Worm (Caenorhabditis elegans) whole organism, late embryonic: ENCODE data around the gene F27E5.8.

Source experiments
- Y22D7AL.16 ChIP-seq: sonication (generic microtip); optimal IDR thresholded peaks from 2 replicates; lab custom pipeline; 2016; ENCODE audit warnings: missing genetic modification characterization, missing compliant biosample characterization
- ama-1 ChIP-seq: fragments of 150-350 bp; optimal IDR thresholded peaks from 2 replicates; lab custom pipeline; 2014
- lim-6 ChIP-seq: sonication (generic microtip); optimal IDR thresholded peaks from 2 replicates; lab custom pipeline; 2016; ENCODE audit warnings: missing genetic modification characterization, missing compliant biosample characterization
- pag-3 ChIP-seq: sonication (generic microtip); optimal IDR thresholded peaks from 2 replicates; lab custom pipeline; 2016; ENCODE audit warnings: missing compliant biosample characterization, missing genetic modification characterization, borderline replicate concordance
- pha-2 ChIP-seq: sonication (generic microtip); optimal IDR thresholded peaks from 2 replicates; lab custom pipeline; 2017; ENCODE audit warnings: mild to moderate bottlenecking, missing genetic modification characterization, missing compliant biosample characterization
- pha-4 ChIP-seq: fragments of 150-350 bp; optimal IDR thresholded peaks from 2 replicates; lab custom pipeline; 2018; ENCODE audit warnings: missing biosample characterization, missing genetic modification reagents, missing genetic modification characterization
- pros-1 ChIP-seq: fragments of 150-350 bp; optimal IDR thresholded peaks from 2 replicates; lab custom pipeline; 2014; ENCODE audit warnings: missing biosample characterization, missing genetic modification reagents, missing genetic modification characterization
- unc-55 ChIP-seq: sonication (generic microtip); optimal IDR thresholded peaks from 2 replicates; lab custom pipeline; 2017; ENCODE audit warnings: missing biosample characterization, missing genetic modification reagents, missing genetic modification characterization

DNA sequence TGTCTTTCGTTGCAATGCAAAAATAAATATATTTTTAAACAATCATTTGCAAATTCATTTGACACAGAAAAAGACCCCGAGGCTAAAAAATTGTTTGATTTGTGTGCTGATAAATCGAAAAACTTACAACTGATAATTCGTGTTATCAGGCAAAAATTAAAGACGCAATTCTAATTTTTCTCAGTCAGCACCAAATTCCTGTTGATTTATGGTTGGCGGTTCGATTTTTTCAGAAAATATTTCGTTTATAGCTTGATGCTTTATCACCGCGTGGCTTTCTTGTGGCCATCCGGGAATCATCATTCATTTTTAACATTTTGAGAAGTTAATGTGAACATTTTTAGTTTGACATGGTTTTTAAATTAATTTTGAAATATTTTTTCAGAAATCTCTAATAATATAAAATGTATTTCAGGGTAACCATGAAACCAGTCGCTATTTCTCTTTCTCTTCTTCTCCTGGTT, 11.9 kb upstream of the F27E5.8 start, which contains the start of gene asah-2:
- TF ChIP-seq lim-6 (tag; lab: Kevin White, UChicago), result no peak
- TF ChIP-seq pha-4 (tag; lab: Kevin White, UChicago), result no peak
- no peak for TF ChIP-seq pros-1 (tag; lab: Kevin White, UChicago)
- no peak for TF ChIP-seq pha-2 (tag; lab: Kevin White, UChicago)
- TF ChIP-seq Y22D7AL.16 (tag; lab: Kevin White, UChicago), result no peak
- TF ChIP-seq ama-1, result no peak
- TF ChIP-seq pag-3 (tag; lab: Kevin White, UChicago), result no peak
- no peak for TF ChIP-seq unc-55 (GFP tag; lab: Kevin White, UChicago)
